Fruit fly (Drosophila melanogaster) S2 (cell line): ENCODE measurements around the gene CG5347.

Experiments
- CG8478 ChIP-seq: fragments of >200 bp; optimal IDR thresholded peaks from 2 replicates; lab custom pipeline; 2018
- CTCF ChIP-seq, 2 experiments: fragments of >200 bp; optimal IDR thresholded peaks; 2 replicates each; lab custom pipeline; 2018

dm6 chrX:14810433-14810832, 33.9 kb downstream of the CG5347 start:
- TF ChIP-seq CTCF (optimal IDR thresholded peaks at IDR 0.05; lab: Kevin White, UChicago): no peak
- no peak for TF ChIP-seq CG8478 (lab: Kevin White, UChicago)
